Fruit fly (Drosophila melanogaster): ENCODE data around the gene CG5787.

DNA sequence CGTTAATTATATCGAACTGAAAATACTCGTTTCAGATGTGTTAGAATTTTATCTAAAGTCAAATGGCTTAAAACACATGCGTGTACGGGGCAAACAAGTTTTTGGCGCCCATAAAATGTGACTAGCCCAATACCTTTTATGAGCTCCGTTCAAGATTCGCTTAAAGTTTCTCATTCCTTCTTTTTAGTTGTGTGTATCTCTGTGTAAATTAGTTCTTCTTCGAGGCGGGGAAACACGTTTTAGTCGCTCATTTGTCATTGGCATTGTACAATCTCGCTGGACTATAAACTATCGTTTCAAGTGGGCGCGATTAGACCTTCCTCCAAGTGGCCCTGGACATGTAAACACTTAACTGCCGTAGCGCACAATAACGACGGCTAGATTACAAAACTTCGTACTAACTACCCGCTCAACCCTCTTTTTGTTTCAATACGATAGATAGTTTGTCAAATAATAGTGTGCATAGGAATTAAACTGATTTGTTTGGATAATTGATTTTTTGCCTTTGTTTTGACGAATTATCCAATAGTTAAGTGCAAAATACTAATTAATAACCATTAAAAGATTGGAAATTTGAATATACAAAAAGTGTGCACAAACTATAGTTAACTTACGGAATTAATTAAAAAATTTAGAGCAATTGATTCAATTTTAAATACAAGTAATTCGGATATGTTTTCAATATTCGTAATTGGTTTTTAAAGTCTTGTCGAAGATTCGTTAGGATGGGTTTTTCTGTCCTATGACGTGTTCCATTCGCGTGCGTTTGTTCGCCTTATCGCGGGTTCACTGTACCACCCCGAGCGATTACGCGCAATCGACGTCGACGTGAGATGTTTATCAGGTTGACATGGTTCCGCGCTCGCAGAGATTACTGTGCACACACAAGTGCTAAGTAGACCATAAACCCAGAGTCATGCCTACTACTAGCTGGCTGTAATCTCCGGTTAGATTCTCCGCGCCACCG lies 8.0 kb upstream of the CG5787 start:
- no peak for TF ChIP-seq CTCF (optimal IDR thresholded peaks at IDR 0.05)
- no peak for TF ChIP-seq CG8478 (optimal IDR thresholded peaks at IDR 0.05)

Measured in S2 (cell line).